Worm (Caenorhabditis elegans) whole organism, mixed stage, embryonic: ENCODE results near the gene F52D10.2.

Experiments used
- M03D4.4 ChIP-seq: sonication (generic microtip); optimal IDR thresholded peaks from 2 replicates; lab custom pipeline; 2017; ENCODE audit warnings: mild to moderate bottlenecking, missing genetic modification characterization, missing compliant biosample characterization
- blmp-1 ChIP-seq: fragments of 150-350 bp; optimal IDR thresholded peaks from 2 replicates; lab custom pipeline; 2014; ENCODE audit warnings: missing biosample characterization, missing genetic modification characterization
- ceh-39 ChIP-seq: fragments of 150-350 bp; optimal IDR thresholded peaks from 2 replicates; lab custom pipeline; 2014; ENCODE audit warnings: missing biosample characterization, missing genetic modification characterization
- ceh-83 ChIP-seq: fragments of 200-800 bp; sonication (Bioruptor generic); optimal IDR thresholded peaks from 2 replicates; lab custom pipeline; 2018; ENCODE audit warnings: mild to moderate bottlenecking, missing genetic modification characterization, missing compliant biosample characterization
- ces-1 ChIP-seq: fragments of 150-350 bp; optimal IDR thresholded peaks from 2 replicates; lab custom pipeline; 2014; ENCODE audit warnings: missing biosample characterization, missing genetic modification reagents, missing genetic modification characterization
- cnd-1 ChIP-seq: fragments of 200-800 bp; sonication (Bioruptor generic); optimal IDR thresholded peaks from 2 replicates; lab custom pipeline; 2018; ENCODE audit warnings: mild to moderate bottlenecking, missing genetic modification characterization, missing compliant biosample characterization
- drap-1 ChIP-seq: fragments of 200-800 bp; sonication (Bioruptor generic); optimal IDR thresholded peaks from 3 replicates; lab custom pipeline; 2018; ENCODE audit warnings: mild to moderate bottlenecking, missing genetic modification characterization, missing compliant biosample characterization
- elt-1 ChIP-seq: sonication (generic microtip); optimal IDR thresholded peaks from 2 replicates; lab custom pipeline; 2017; ENCODE audit warnings: missing genetic modification characterization, mild to moderate bottlenecking, missing compliant biosample characterization, antibody characterized with exemption, moderate library complexity, borderline replicate concordance; ENCODE audit not compliant: insufficient read depth
- elt-3 ChIP-seq: fragments of 150-350 bp; optimal IDR thresholded peaks from 2 replicates; lab custom pipeline; 2014; ENCODE audit warnings: missing biosample characterization, missing genetic modification characterization
- flh-1 ChIP-seq: fragments of 200-800 bp; sonication (Bioruptor generic); optimal IDR thresholded peaks from 2 replicates; lab custom pipeline; 2018; ENCODE audit warnings: mild to moderate bottlenecking, missing genetic modification characterization, moderate library complexity, missing compliant biosample characterization
- ham-2 ChIP-seq: fragments of 200-800 bp; sonication (Bioruptor generic); optimal IDR thresholded peaks from 2 replicates; lab custom pipeline; 2018; ENCODE audit warnings: mild to moderate bottlenecking, missing genetic modification characterization, missing compliant biosample characterization
- hlh-1 ChIP-seq: fragments of 150-350 bp; optimal IDR thresholded peaks from 2 replicates; lab custom pipeline; 2014; ENCODE audit warnings: missing biosample characterization, missing genetic modification reagents, missing genetic modification characterization
- lin-13 ChIP-seq: fragments of 150-350 bp; optimal IDR thresholded peaks from 2 replicates; lab custom pipeline; 2014; ENCODE audit warnings: missing biosample characterization, missing genetic modification characterization
- lin-32 ChIP-seq: fragments of 200-800 bp; sonication (Bioruptor generic); optimal IDR thresholded peaks from 2 replicates; lab custom pipeline; 2018; ENCODE audit warnings: mild to moderate bottlenecking, missing genetic modification characterization, missing compliant biosample characterization
- lsy-2 ChIP-seq: fragments of 150-350 bp; optimal IDR thresholded peaks from 2 replicates; lab custom pipeline; 2014; ENCODE audit warnings: missing biosample characterization, missing genetic modification characterization
- mab-5 ChIP-seq: fragments of 150-350 bp; optimal IDR thresholded peaks from 2 replicates; lab custom pipeline; 2014; ENCODE audit warnings: missing biosample characterization, missing genetic modification characterization
- mep-1 ChIP-seq: fragments of 150-350 bp; optimal IDR thresholded peaks from 2 replicates; lab custom pipeline; 2017; ENCODE audit warnings: missing biosample characterization, missing genetic modification reagents, missing genetic modification characterization, inconsistent platforms
- mls-2 ChIP-seq: sonication (generic microtip); optimal IDR thresholded peaks from 2 replicates; lab custom pipeline; 2016; ENCODE audit warnings: mild to moderate bottlenecking, missing genetic modification characterization, moderate library complexity, missing compliant biosample characterization
- nhr-12 ChIP-seq: fragments of 150-350 bp; optimal IDR thresholded peaks from 2 replicates; lab custom pipeline; 2014; ENCODE audit warnings: missing biosample characterization, missing genetic modification characterization
- nhr-2 ChIP-seq: fragments of 150-350 bp; optimal IDR thresholded peaks from 2 replicates; lab custom pipeline; 2014; ENCODE audit warnings: missing biosample characterization, missing genetic modification characterization
- nhr-237 ChIP-seq: fragments of 150-350 bp; optimal IDR thresholded peaks from 2 replicates; lab custom pipeline; 2014; ENCODE audit warnings: missing biosample characterization, missing genetic modification characterization
- nhr-76 ChIP-seq: sonication (generic microtip); optimal IDR thresholded peaks from 2 replicates; lab custom pipeline; 2017; ENCODE audit warnings: missing biosample characterization, missing genetic modification characterization
- pha-4 ChIP-seq: fragments of 150-350 bp; optimal IDR thresholded peaks from 2 replicates; lab custom pipeline; 2018; ENCODE audit warnings: missing biosample characterization, missing genetic modification reagents, missing genetic modification characterization
- sem-2 ChIP-seq: fragments of 200-800 bp; sonication (Bioruptor generic); optimal IDR thresholded peaks from 2 replicates; lab custom pipeline; 2018; ENCODE audit warnings: mild to moderate bottlenecking, missing genetic modification characterization, missing compliant biosample characterization
- snpc-4 ChIP-seq: fragments of 150-350 bp; optimal IDR thresholded peaks from 2 replicates; lab custom pipeline; 2014; ENCODE audit warnings: missing biosample characterization, missing genetic modification characterization
- sptf-1 ChIP-seq: sonication (generic microtip); optimal IDR thresholded peaks from 2 replicates; lab custom pipeline; 2017; ENCODE audit warnings: mild to moderate bottlenecking, missing genetic modification characterization, moderate library complexity, missing compliant biosample characterization
- tbx-8 ChIP-seq: fragments of 200-800 bp; sonication (Bioruptor generic); optimal IDR thresholded peaks from 2 replicates; lab custom pipeline; 2018; ENCODE audit warnings: mild to moderate bottlenecking, missing genetic modification characterization, moderate library complexity, missing compliant biosample characterization
- unc-120 ChIP-seq: sonication (generic microtip); optimal IDR thresholded peaks from 2 replicates; lab custom pipeline; 2017; ENCODE audit warnings: missing genetic modification characterization, missing compliant biosample characterization; ENCODE audit not compliant: poor library complexity, severe bottlenecking
- unc-39 ChIP-seq: fragments of 150-350 bp; optimal IDR thresholded peaks from 2 replicates; lab custom pipeline; 2014; ENCODE audit warnings: missing biosample characterization, missing genetic modification characterization
- unc-62 ChIP-seq: fragments of 150-350 bp; optimal IDR thresholded peaks from 2 replicates; lab custom pipeline; 2014; ENCODE audit warnings: missing biosample characterization, missing genetic modification reagents, missing genetic modification characterization
- zip-8 ChIP-seq: fragments of 150-350 bp; optimal IDR thresholded peaks from 2 replicates; lab custom pipeline; 2014; ENCODE audit warnings: missing biosample characterization, missing genetic modification characterization
- ztf-11 ChIP-seq: fragments of 150-350 bp; optimal IDR thresholded peaks from 2 replicates; lab custom pipeline; 2014; ENCODE audit warnings: missing biosample characterization, missing genetic modification characterization

Gene F52D10.2

DNA sequence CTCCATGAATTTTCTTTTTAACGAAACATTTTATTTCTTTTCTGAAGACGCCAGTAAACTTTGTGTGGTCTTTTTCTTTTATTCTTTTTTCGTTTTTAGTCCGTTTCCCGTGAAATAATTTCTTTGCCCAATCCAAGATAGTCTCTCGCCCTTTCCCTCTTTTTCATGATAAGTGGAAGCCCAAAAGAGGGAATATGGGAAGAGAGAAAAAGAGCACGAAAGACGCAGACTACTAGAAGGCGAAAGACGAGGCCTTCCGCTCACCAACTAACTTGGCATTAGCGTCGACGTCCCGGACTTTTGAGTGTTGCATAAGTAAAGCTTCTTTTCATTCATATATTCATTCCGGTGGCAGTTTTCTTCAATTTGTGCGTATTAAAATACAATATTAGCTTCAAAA is 38.6 kb downstream of the F52D10.2 start:
- TF ChIP-seq mep-1 (tag; lab: Kevin White, UChicago) (no peak), ceh-83 (GFP tag; lab: Kevin White, UChicago) (no peak), ces-1 (GFP tag; lab: Kevin White, UChicago) (peak; percentile 80)

DNA sequence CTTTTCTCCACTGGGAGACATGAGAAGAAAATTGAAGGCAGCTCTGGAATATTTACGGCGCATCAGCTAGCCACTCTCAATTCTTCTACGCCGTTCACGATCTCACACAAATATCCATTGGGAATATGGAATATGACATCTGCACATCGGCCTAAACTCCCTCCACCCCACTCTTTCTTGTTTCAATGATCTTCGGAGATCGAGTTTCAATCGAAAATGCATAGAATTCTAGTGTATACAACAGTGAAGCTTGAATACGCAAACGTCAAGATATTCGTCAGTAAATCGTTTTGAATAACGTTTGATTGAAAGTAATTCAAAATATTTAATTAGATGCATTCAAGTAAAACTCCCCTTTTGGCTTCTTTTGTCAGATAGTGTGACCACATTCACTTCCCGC is 39.7 kb downstream of the F52D10.2 start:
- TF ChIP-seq hlh-1 (tag; lab: Kevin White, UChicago) (no peak), sptf-1 (no peak), tbx-8 (GFP tag; lab: Kevin White, UChicago) (no peak), snpc-4 (no peak), nhr-12 (no peak), ceh-39 (tag; lab: Kevin White, UChicago) (no peak), zip-8 (tag; lab: Kevin White, UChicago) (no peak), ham-2 (no peak), sem-2 (GFP tag; lab: Kevin White, UChicago) (no peak), mep-1 (tag; lab: Kevin White, UChicago) (no peak), lin-13 (no peak), mls-2 (tag; lab: Kevin White, UChicago) (no peak), unc-39 (no peak), drap-1 (GFP tag; lab: Kevin White, UChicago) (no peak)

DNA sequence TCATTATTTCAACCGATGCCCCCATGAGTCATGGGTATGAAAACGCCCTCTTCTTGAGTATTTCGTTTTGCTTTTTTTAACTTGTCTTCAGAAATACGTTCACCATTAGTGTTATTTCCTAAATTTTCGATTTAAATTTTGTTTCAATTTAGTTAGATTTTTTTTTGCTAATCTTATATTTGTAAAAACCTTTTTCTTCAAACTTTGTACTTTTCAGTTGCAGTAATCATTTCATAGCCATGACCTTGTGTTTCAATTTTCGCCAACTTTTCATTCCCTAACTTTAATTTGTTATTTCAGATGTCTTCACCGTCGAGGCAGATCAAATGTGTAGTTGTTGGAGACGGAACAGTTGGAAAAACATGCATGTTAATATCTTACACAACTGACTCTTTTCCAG is 43.2 kb downstream of the F52D10.2 start, which contains the start of gene mig-2:
TSS of gene mig-2 (plus strand) at position 301 of the 400 bp plus-strand sequence.
- TF ChIP-seq hlh-1 (tag; lab: Kevin White, UChicago) (no peak), unc-39 (no peak), drap-1 (GFP tag; lab: Kevin White, UChicago) (no peak)
- TF ChIP-seq, all 35 proteins: peak for 0

DNA sequence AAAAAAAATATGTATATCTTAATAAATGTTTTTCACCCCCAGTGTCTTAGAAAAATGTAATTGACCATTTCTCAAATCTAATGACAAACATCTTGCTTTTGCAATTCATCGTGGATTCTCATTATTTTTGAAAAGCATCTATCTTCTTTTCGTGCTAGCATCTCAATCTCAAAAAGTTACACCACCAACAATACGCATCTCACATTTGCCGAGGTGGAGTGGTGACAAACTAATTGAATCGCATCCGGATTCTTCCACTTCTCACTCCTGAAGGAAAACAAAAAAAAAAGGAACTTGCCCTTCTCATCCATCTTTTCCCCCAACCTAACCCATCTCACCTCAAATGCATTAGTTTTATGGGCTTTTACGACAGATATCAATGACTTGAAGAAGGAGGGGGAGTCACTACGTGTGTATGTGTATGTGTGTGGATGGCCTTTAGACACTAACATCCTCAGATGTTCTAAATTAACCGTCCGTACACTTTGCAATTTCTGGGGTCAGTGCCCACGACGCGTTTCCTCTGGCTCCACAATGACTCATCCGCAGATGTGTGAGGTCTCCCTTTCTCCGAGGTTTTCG is 44.0 kb downstream of the F52D10.2 start:
- TF ChIP-seq hlh-1 (tag; lab: Kevin White, UChicago) = no peak
- TF ChIP-seq unc-62 (GFP tag; lab: Kevin White, UChicago) = peak; percentile 40
- TF ChIP-seq, all 35 proteins: peak for 1

DNA sequence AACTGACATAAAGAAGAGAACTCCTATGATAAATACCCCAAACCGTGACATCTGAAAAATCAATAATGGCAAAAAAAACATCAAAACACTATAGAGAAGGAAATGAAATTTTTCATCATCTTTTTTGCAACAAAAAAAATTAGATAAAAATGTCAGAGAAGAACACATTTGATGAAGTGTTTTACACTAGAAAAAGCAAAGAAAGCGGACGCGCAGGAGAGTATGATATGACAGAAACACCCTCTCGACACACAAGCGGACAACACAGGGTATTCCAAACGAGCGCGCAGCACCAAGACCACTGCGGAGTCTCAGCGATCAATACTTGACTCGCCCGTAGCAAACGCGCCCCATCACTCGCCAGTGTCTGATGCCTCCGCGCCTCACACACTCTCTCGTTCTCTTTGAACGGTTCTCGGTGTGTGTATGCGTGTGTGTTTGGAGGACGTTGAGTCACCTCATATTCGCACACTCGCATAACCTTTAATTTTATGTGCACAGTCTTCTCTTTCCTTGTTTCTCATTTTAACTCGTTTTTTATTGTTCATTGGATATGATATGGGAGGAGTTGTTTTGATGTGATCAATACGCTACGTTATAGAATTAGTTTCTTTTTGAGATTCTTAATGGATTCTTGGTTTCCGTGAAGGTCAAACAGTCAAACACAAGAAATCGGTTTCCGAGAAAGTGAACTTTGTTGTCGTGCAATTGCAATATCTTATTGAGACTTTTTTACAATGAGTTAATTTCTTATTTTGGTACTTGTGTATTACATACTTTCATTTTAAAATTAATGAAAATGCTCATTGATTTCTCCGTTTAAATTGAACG is 44.9 kb downstream of the F52D10.2 start, which contains the start of gene selt-1.1:
TSS of gene selt-1.1 (minus strand) at position 51 of the 831 bp plus-strand sequence.
- TF ChIP-seq hlh-1 (tag; lab: Kevin White, UChicago) (peak; percentile 38), M03D4.4 (tag; lab: Kevin White, UChicago) (no peak), nhr-2 (peak; percentile 57), ztf-11 (no peak), elt-1 (tag; lab: Kevin White, UChicago) (no peak), nhr-76 (tag; lab: Kevin White, UChicago) (no peak), ceh-39 (tag; lab: Kevin White, UChicago) (no peak), unc-39 (no peak), mls-2 (tag; lab: Kevin White, UChicago) (no peak), lsy-2 (no peak), ceh-83 (GFP tag; lab: Kevin White, UChicago) (peak; percentile 59), mep-1 (tag; lab: Kevin White, UChicago) (peak; percentile 9), lin-32 (no peak), elt-3 (tag; lab: Kevin White, UChicago) (no peak), unc-62 (GFP tag; lab: Kevin White, UChicago) (peak; percentile 36), nhr-237 (tag; lab: Kevin White, UChicago) (peak; percentile 13), pha-4 (peak; percentile 82), unc-120 (peak; percentile 70), ham-2 (no peak), flh-1 (GFP tag; lab: Kevin White, UChicago) (no peak), ces-1 (GFP tag; lab: Kevin White, UChicago) (no peak), zip-8 (tag; lab: Kevin White, UChicago) (no peak), mab-5 (tag; lab: Kevin White, UChicago) (no peak), sptf-1 (no peak), drap-1 (GFP tag; lab: Kevin White, UChicago) (peak; percentile 14), tbx-8 (GFP tag; lab: Kevin White, UChicago) (no peak), blmp-1 (no peak), cnd-1 (peak; percentile 4), lin-13 (no peak)
